Worm (Caenorhabditis elegans) whole organism, mixed stage, embryonic: ENCODE measurements around the gene ceh-57.
"Not testable (repeated sequence)": the region's sequence is repeated elsewhere in the genome, so short reads cannot be mapped to it uniquely, and the experiment has no call there.

Experiments used
- ceh-83 ChIP-seq: fragments of 200-800 bp; sonication (Bioruptor generic); optimal IDR thresholded peaks from 2 replicates; lab custom pipeline; 2018; ENCODE audit warnings: mild to moderate bottlenecking, missing genetic modification characterization, missing compliant biosample characterization
- ces-1 ChIP-seq: fragments of 150-350 bp; optimal IDR thresholded peaks from 2 replicates; lab custom pipeline; 2014; ENCODE audit warnings: missing biosample characterization, missing genetic modification reagents, missing genetic modification characterization
- mep-1 ChIP-seq: fragments of 150-350 bp; optimal IDR thresholded peaks from 2 replicates; lab custom pipeline; 2017; ENCODE audit warnings: missing biosample characterization, missing genetic modification reagents, missing genetic modification characterization, inconsistent platforms
- nhr-12 ChIP-seq: fragments of 150-350 bp; optimal IDR thresholded peaks from 2 replicates; lab custom pipeline; 2014; ENCODE audit warnings: missing biosample characterization, missing genetic modification characterization
- nhr-237 ChIP-seq: fragments of 150-350 bp; optimal IDR thresholded peaks from 2 replicates; lab custom pipeline; 2014; ENCODE audit warnings: missing biosample characterization, missing genetic modification characterization
- snpc-4 ChIP-seq: fragments of 150-350 bp; optimal IDR thresholded peaks from 2 replicates; lab custom pipeline; 2014; ENCODE audit warnings: missing biosample characterization, missing genetic modification characterization
- unc-62 ChIP-seq: fragments of 150-350 bp; optimal IDR thresholded peaks from 2 replicates; lab custom pipeline; 2014; ENCODE audit warnings: missing biosample characterization, missing genetic modification reagents, missing genetic modification characterization
- ztf-11 ChIP-seq: fragments of 150-350 bp; optimal IDR thresholded peaks from 2 replicates; lab custom pipeline; 2014; ENCODE audit warnings: missing biosample characterization, missing genetic modification characterization

- not testable (repeated sequence) for TF ChIP-seq snpc-4 (tag; lab: Kevin White, UChicago); ces-1 (GFP tag; lab: Kevin White, UChicago); mep-1; unc-62 (GFP tag; lab: Kevin White, UChicago); nhr-12 (tag; lab: Kevin White, UChicago); ceh-83 (GFP tag; lab: Kevin White, UChicago); ztf-11 (tag; lab: Kevin White, UChicago); nhr-237 (tag; lab: Kevin White, UChicago)
These were observed 30.9 kb downstream of the ceh-57 start for ce11 chrII:10336151-10336550.
